Worm (Caenorhabditis elegans) whole organism, mixed stage, embryonic: Measurements from ENCODE around the gene EEED8.12.

ENCODE experiments used
- elt-1 ChIP-seq: sonication (generic microtip); optimal IDR thresholded peaks from 2 replicates; lab custom pipeline; 2017; ENCODE audit warnings: missing genetic modification characterization, mild to moderate bottlenecking, missing compliant biosample characterization, antibody characterized with exemption, moderate library complexity, borderline replicate concordance; ENCODE audit not compliant: insufficient read depth
- nhr-28 ChIP-seq: fragments of 150-350 bp; optimal IDR thresholded peaks from 2 replicates; lab custom pipeline; 2014; ENCODE audit warnings: missing biosample characterization, missing genetic modification characterization
- nhr-76 ChIP-seq: sonication (generic microtip); optimal IDR thresholded peaks from 2 replicates; lab custom pipeline; 2017; ENCODE audit warnings: missing biosample characterization, missing genetic modification characterization
- tbx-8 ChIP-seq: fragments of 200-800 bp; sonication (Bioruptor generic); optimal IDR thresholded peaks from 2 replicates; lab custom pipeline; 2018; ENCODE audit warnings: mild to moderate bottlenecking, missing genetic modification characterization, moderate library complexity, missing compliant biosample characterization
- unc-62 ChIP-seq: fragments of 150-350 bp; optimal IDR thresholded peaks from 2 replicates; lab custom pipeline; 2014; ENCODE audit warnings: missing biosample characterization, missing genetic modification reagents, missing genetic modification characterization

DNA sequence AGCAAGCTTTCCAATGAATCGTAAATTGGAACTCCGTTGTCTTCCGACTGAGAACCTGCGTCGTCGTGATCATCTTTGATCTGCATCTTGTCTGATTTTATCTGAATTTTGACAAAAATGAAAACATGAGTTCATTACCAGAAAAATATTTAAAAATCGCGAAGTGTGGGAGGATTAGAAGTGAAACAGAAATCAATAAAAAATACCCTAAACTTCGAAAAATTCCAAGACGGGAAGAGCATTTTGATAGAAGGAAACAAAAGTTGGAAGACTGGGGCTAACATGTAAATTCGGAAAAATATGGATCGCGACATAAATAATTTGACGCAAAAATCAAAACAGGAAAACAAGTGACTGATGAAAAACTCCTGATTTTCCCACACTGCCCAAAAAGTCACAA lies 16.8 kb upstream of the EEED8.12 start, which contains the start of gene F07F6.8:
- TF ChIP-seq elt-1 (tag; lab: Kevin White, UChicago) = no peak
- no peak for TF ChIP-seq nhr-76 (tag; lab: Kevin White, UChicago)
- TF ChIP-seq nhr-28 (tag; lab: Kevin White, UChicago) = no peak
- no peak for TF ChIP-seq unc-62 (GFP tag; lab: Kevin White, UChicago)
- no peak for TF ChIP-seq tbx-8 (GFP tag; lab: Kevin White, UChicago)
